Fruit fly (Drosophila melanogaster): ENCODE measurements around the gene CG43094.

Gene CG43094

dm6 chr3R:22769567-22769966, 1.2 kb downstream of the CG43094 start, which contains the start of gene CG43092:
TSS of gene CG43092 (minus strand) at chr3R:22769667.
- no peak for TF ChIP-seq CG11762 (GFP tag; optimal IDR thresholded peaks at IDR 0.05; ENCODE audit: insufficient read depth)

- TF ChIP-seq CG6854 (GFP tag; optimal IDR thresholded peaks at IDR 0.05) (no peak), CG8632 (GFP tag; optimal IDR thresholded peaks at IDR 0.05) (no peak), Gug (GFP tag; IDR thresholded peaks at IDR 0.05) (no peak), eg (GFP tag; IDR thresholded peaks at IDR 0.05) (no peak), CG11902 (GFP tag; optimal IDR thresholded peaks at IDR 0.05) (no peak), cyc (GFP tag; optimal IDR thresholded peaks at IDR 0.05) (no peak), Eip78C (GFP tag) (no peak), esn (GFP tag; optimal IDR thresholded peaks at IDR 0.05) (no peak), CG6808 (GFP tag; optimal IDR thresholded peaks at IDR 0.05) (no peak), CG4318 (GFP tag; optimal IDR thresholded peaks at IDR 0.05) (no peak), fd59A (GFP tag; optimal IDR thresholded peaks at IDR 0.05) (no peak), CG8319 (GFP tag; optimal IDR thresholded peaks at IDR 0.05) (no peak), CG6276 (GFP tag; optimal IDR thresholded peaks at IDR 0.05) (no peak), Eip93F (GFP tag; optimal IDR thresholded peaks at IDR 0.05) (no peak), vri (GFP tag; optimal IDR thresholded peaks at IDR 0.05) (no peak), CG10669 (GFP tag; optimal IDR thresholded peaks at IDR 0.05) (no peak), CG11294 (GFP tag; IDR thresholded peaks at IDR 0.05) (no peak), CG31627 (GFP tag; optimal IDR thresholded peaks at IDR 0.05) (no peak), Met (GFP tag; optimal IDR thresholded peaks at IDR 0.05) (no peak)
These were observed 2.2 kb downstream of the CG43094 start, which contains the start of gene CG43091 for dm6 chr3R:22768633-22769032. TSS of gene CG43091 (minus strand) at chr3R:22768733.

- TF ChIP-seq Eip93F (GFP tag; optimal IDR thresholded peaks at IDR 0.05) (no peak), fd59A (GFP tag; optimal IDR thresholded peaks at IDR 0.05) (no peak), CG32006 (GFP tag; optimal IDR thresholded peaks at IDR 0.05) (no peak), CG15336 (GFP tag; IDR thresholded peaks at IDR 0.05) (no peak), Ets21C (GFP tag; optimal IDR thresholded peaks at IDR 0.05) (no peak), CG8119 (GFP tag; IDR thresholded peaks at IDR 0.05) (no peak), pdm3 (GFP tag; optimal IDR thresholded peaks at IDR 0.05) (no peak), acj6 (GFP tag; optimal IDR thresholded peaks at IDR 0.05) (no peak), CG3919 (GFP tag; optimal IDR thresholded peaks at IDR 0.05) (no peak), CG7368 (GFP tag; optimal IDR thresholded peaks at IDR 0.05) (no peak), Hr4 (GFP tag; optimal IDR thresholded peaks at IDR 0.05) (no peak), CG31627 (GFP tag; optimal IDR thresholded peaks at IDR 0.05) (no peak), CG3032 (tag; optimal IDR thresholded peaks at IDR 0.05) (no peak), CG11762 (GFP tag; optimal IDR thresholded peaks at IDR 0.05; ENCODE audit: insufficient read depth) (no peak), CG6808 (GFP tag; optimal IDR thresholded peaks at IDR 0.05) (no peak), CG4318 (GFP tag; optimal IDR thresholded peaks at IDR 0.05) (no peak), salr (GFP tag; optimal IDR thresholded peaks at IDR 0.05) (no peak), OdsH (GFP tag; optimal IDR thresholded peaks at IDR 0.05) (no peak)
These were observed 3.2 kb downstream of the CG43094 start, which contains the start of gene CG13841 for dm6 chr3R:22767599-22767998. TSS of gene CG13841 (minus strand) at chr3R:22767699.

DNA sequence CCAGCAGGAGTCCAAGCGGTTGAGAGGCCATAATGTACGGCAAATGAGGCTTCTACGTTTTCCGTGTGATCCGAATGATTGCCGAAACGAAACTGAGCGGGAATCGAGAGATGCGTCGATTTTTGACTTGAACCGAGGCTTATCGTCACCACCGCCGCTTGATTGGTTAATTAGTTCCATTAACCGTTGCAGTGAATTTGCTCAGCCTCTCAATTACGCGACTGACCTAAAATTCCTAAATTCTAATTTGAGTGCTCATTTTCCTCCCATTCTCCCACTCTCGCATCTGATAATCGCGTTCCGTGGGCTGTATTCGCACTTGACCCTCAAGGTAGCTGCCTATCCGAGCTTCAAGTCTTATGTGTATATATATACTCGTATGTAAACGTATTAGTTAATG, 4.7 kb downstream of the CG43094 start, which contains the start of gene Nepl15:
Nepl15 (minus strand) TSS at position 101 of the 400 bp plus-strand sequence.
- TF ChIP-seq dac (GFP tag; optimal IDR thresholded peaks at IDR 0.05), result no peak
- no peak for TF ChIP-seq CG6792 (GFP tag; optimal IDR thresholded peaks at IDR 0.05)
- no peak for TF ChIP-seq CG6808 (GFP tag; optimal IDR thresholded peaks at IDR 0.05)
- TF ChIP-seq spab (GFP tag; optimal IDR thresholded peaks at IDR 0.05), result no peak
- TF ChIP-seq Ets21C (GFP tag; optimal IDR thresholded peaks at IDR 0.05), result no peak

- TF ChIP-seq Eip93F (GFP tag; optimal IDR thresholded peaks at IDR 0.05), result no peak
- TF ChIP-seq fd59A (GFP tag; optimal IDR thresholded peaks at IDR 0.05), result no peak
- TF ChIP-seq CG9139 (GFP tag; optimal IDR thresholded peaks at IDR 0.05), result no peak
- no peak for TF ChIP-seq Met (GFP tag; optimal IDR thresholded peaks at IDR 0.05)
- TF ChIP-seq CG3919 (GFP tag; optimal IDR thresholded peaks at IDR 0.05), result no peak
- TF ChIP-seq CG4318 (GFP tag; optimal IDR thresholded peaks at IDR 0.05), result no peak
- no peak for TF ChIP-seq Smox (GFP tag; optimal IDR thresholded peaks at IDR 0.05)
- TF ChIP-seq svp (GFP tag), result peak; percentile 100
These were observed 7.2 kb downstream of the CG43094 start, which contains the start of gene Nepl14 for dm6 chr3R:22763587-22763986. TSS of gene Nepl14 (minus strand) at chr3R:22763711.
